Worm (Caenorhabditis elegans) whole organism, L4 larva: Measurements from ENCODE around the gene nhr-186.

Experiments
- F49E8.2 ChIP-seq: sonication (generic microtip); optimal IDR thresholded peaks from 2 replicates; lab custom pipeline; 2016; ENCODE audit warnings: missing compliant biosample characterization, mild to moderate bottlenecking, missing genetic modification characterization, borderline replicate concordance
- ZK546.5 ChIP-seq, 2 experiments: sonication (generic microtip); optimal IDR thresholded peaks; 2 replicates each; lab custom pipeline; 2017; ENCODE audit warnings: missing biosample characterization in 2 of 2, missing genetic modification characterization in 2 of 2
- aly-2 ChIP-seq: sonication (generic microtip); optimal IDR thresholded peaks from 2 replicates; lab custom pipeline; 2018; ENCODE audit warnings: missing biosample characterization, missing genetic modification characterization
- ceh-82 ChIP-seq: sonication (generic microtip); optimal IDR thresholded peaks from 2 replicates; lab custom pipeline; 2017; ENCODE audit warnings: missing biosample characterization, missing genetic modification characterization
- ces-1 ChIP-seq: fragments of 150-350 bp; sonication (generic microtip); optimal IDR thresholded peaks from 4 replicates; lab custom pipeline; 2014; ENCODE audit warnings: missing biosample characterization, missing genetic modification reagents, missing genetic modification characterization
- egl-27 ChIP-seq: sonication (generic microtip); optimal IDR thresholded peaks from 3 replicates; lab custom pipeline; 2017; ENCODE audit warnings: missing biosample characterization, missing genetic modification reagents, missing genetic modification characterization
- lin-15B ChIP-seq: fragments of 150-350 bp; sonication (generic microtip); optimal IDR thresholded peaks from 3 replicates; lab custom pipeline; 2014; ENCODE audit warnings: missing biosample characterization, missing genetic modification characterization
- lsy-2 ChIP-seq, 2 experiments: fragments of 150-350 bp in 1 of 2; sonication (generic microtip) in 1 of 2; optimal IDR thresholded peaks; 2 replicates each; lab custom pipeline; 2014 to 2017; ENCODE audit warnings: missing biosample characterization in 2 of 2, missing genetic modification characterization in 2 of 2
- mdl-1 ChIP-seq, 2 experiments: fragments of 150-350 bp in 1 of 2; sonication (generic microtip) in 1 of 2; optimal IDR thresholded peaks; 2 replicates each; lab custom pipeline; 2014 to 2017; ENCODE audit warnings: missing biosample characterization in 2 of 2, missing genetic modification characterization in 2 of 2
- nhr-11 ChIP-seq: fragments of 150-350 bp; optimal IDR thresholded peaks from 2 replicates; lab custom pipeline; 2014; ENCODE audit warnings: missing biosample characterization, missing genetic modification characterization
- pha-4 ChIP-seq, 2 experiments: fragments of 150-350 bp in 1 of 2; fragments of 200-800 bp in 1 of 2; sonication (Bioruptor generic) in 1 of 2; IDR thresholded peaks in 1 of 2; optimal IDR thresholded peaks in 1 of 2; 2 replicates each; pipeline versions ENCODE4 v1.3.6 to Lab custom; 2014 to 2022; ENCODE audit warnings: missing genetic modification characterization in 2 of 2, missing genetic modification reagents in 2 of 2, missing biosample characterization in 1 of 2, missing compliant biosample characterization in 1 of 2
- vab-7 ChIP-seq: fragments of 200-800 bp; sonication (Bioruptor generic); IDR thresholded peaks from 2 replicates; pipeline ENCODE4 v1.3.6; 2022; ENCODE audit warnings: missing genetic modification reagents, missing genetic modification characterization, missing compliant biosample characterization
- ztf-11 ChIP-seq: fragments of 150-350 bp; optimal IDR thresholded peaks from 2 replicates; lab custom pipeline; 2014; ENCODE audit warnings: missing biosample characterization, missing genetic modification characterization

DNA sequence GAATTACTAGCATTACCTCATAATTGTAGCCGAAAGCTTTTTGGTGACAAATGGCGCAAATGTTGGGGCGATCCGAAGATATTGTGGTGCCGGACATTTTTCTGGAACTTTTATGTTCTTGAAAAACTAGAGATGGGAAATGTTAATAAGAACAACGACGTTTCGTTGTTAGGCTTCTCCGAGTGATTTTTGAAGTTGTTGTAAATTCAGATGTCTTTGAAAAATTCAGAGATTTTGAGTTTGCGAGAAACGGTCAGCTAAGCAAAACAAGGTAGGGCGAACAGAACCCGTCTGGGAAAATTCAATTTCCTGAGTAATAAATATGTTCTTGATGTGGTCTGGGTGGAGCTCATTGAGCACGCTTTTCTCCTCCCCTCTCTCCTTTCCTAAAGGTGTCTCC lies 31.4 kb upstream of the nhr-186 start, which contains the start of gene nhr-124:
- TF ChIP-seq nhr-11 = no peak
- no peak for TF ChIP-seq egl-27 (tag; lab: Kevin White, UChicago)
- no peak for TF ChIP-seq pha-4 (GFP tag; IDR thresholded peaks at IDR 0.05; lab: Robert Waterston, UW)
- TF ChIP-seq pha-4 (tag; optimal IDR thresholded peaks at IDR 0.05; lab: Kevin White, UChicago) = no peak
- no peak for TF ChIP-seq mdl-1 (tag; optimal IDR thresholded peaks at IDR 0.05; lab: Kevin White, UChicago)
- no peak for TF ChIP-seq lin-15B (tag; lab: Kevin White, UChicago)
- no peak for TF ChIP-seq ZK546.5 (tag; optimal IDR thresholded peaks at IDR 0.05; lab: Kevin White, UChicago)
- no peak for TF ChIP-seq lsy-2 (tag; optimal IDR thresholded peaks at IDR 0.05; lab: Kevin White, UChicago)
- TF ChIP-seq ceh-82 (tag; lab: Kevin White, UChicago) = no peak
- no peak for TF ChIP-seq vab-7 (GFP tag; lab: Robert Waterston, UW)
- TF ChIP-seq F49E8.2 = no peak
- TF ChIP-seq ces-1 (GFP tag; lab: Kevin White, UChicago) = no peak
- no peak for TF ChIP-seq aly-2
- no peak for TF ChIP-seq ztf-11 (tag; lab: Kevin White, UChicago)
